Worm (Caenorhabditis elegans) whole organism, L3 larva: ENCODE results near the gene Y41G9A.6.

Experiments
- R02D3.7 ChIP-seq: fragments of 150-350 bp; optimal IDR thresholded peaks from 2 replicates; lab custom pipeline; 2014; ENCODE audit warnings: missing biosample characterization, missing genetic modification characterization
- ZK546.5 ChIP-seq: sonication (generic microtip); optimal IDR thresholded peaks from 2 replicates; lab custom pipeline; 2017; ENCODE audit warnings: missing biosample characterization, missing genetic modification characterization
- aly-2 ChIP-seq: fragments of 150-350 bp; optimal IDR thresholded peaks from 2 replicates; lab custom pipeline; 2014; ENCODE audit warnings: missing biosample characterization, missing genetic modification characterization
- ama-1 ChIP-seq: fragments of 150-350 bp; optimal IDR thresholded peaks from 2 replicates; lab custom pipeline; 2018
- ceh-16 ChIP-seq: sonication (generic microtip); optimal IDR thresholded peaks from 2 replicates; lab custom pipeline; 2017; ENCODE audit warnings: missing biosample characterization, missing genetic modification characterization
- ceh-28 ChIP-seq: fragments of 150-350 bp; optimal IDR thresholded peaks from 2 replicates; lab custom pipeline; 2014; ENCODE audit warnings: missing biosample characterization, missing genetic modification reagents, missing genetic modification characterization
- ceh-82 ChIP-seq: fragments of 150-350 bp; optimal IDR thresholded peaks from 2 replicates; lab custom pipeline; 2014; ENCODE audit warnings: missing biosample characterization, missing genetic modification characterization
- ceh-9 ChIP-seq: sonication (generic microtip); optimal IDR thresholded peaks from 2 replicates; lab custom pipeline; 2018; ENCODE audit warnings: missing biosample characterization, missing genetic modification characterization
- daf-12 ChIP-seq: fragments of 150-350 bp; optimal IDR thresholded peaks from 2 replicates; lab custom pipeline; 2014; ENCODE audit warnings: missing biosample characterization, missing genetic modification reagents, missing genetic modification characterization
- egl-27 ChIP-seq: sonication (generic microtip); optimal IDR thresholded peaks from 4 replicates; lab custom pipeline; 2017; ENCODE audit warnings: missing biosample characterization, missing genetic modification reagents, missing genetic modification characterization
- egl-5 ChIP-seq: fragments of 150-350 bp; optimal IDR thresholded peaks from 2 replicates; lab custom pipeline; 2017; ENCODE audit warnings: missing biosample characterization, missing genetic modification reagents, missing genetic modification characterization, inconsistent platforms
- elt-1 ChIP-seq: fragments of 150-350 bp; optimal IDR thresholded peaks from 2 replicates; lab custom pipeline; 2014; ENCODE audit warnings: missing biosample characterization, missing genetic modification characterization
- elt-2 ChIP-seq: sonication (generic microtip); optimal IDR thresholded peaks from 2 replicates; lab custom pipeline; 2016; ENCODE audit warnings: missing genetic modification reagents, mild to moderate bottlenecking, missing genetic modification characterization, missing compliant biosample characterization
- elt-3 ChIP-seq, 3 experiments: fragments of 150-350 bp in 1 of 3; sonication (generic microtip) in 2 of 3; optimal IDR thresholded peaks; 2 replicates in 2 of 3; 4 replicates in 1 of 3; lab custom pipeline; 2014 to 2017; ENCODE audit warnings: missing biosample characterization in 3 of 3, missing genetic modification characterization in 3 of 3
- eor-1 ChIP-seq, 2 experiments: fragments of 150-350 bp; optimal IDR thresholded peaks; 2 replicates each; lab custom pipeline; 2014 to 2018; ENCODE audit warnings: missing biosample characterization in 2 of 2, missing genetic modification characterization in 2 of 2
- fkh-10 ChIP-seq: sonication (generic microtip); optimal IDR thresholded peaks from 2 replicates; lab custom pipeline; 2017; ENCODE audit warnings: missing biosample characterization, missing genetic modification reagents, missing genetic modification characterization
- fkh-2 ChIP-seq: fragments of 150-350 bp; optimal IDR thresholded peaks from 2 replicates; lab custom pipeline; 2014; ENCODE audit warnings: missing biosample characterization, missing genetic modification reagents, missing genetic modification characterization
- fos-1 ChIP-seq: fragments of 150-350 bp; optimal IDR thresholded peaks from 2 replicates; lab custom pipeline; 2014; ENCODE audit warnings: missing biosample characterization, missing genetic modification characterization
- hmg-11 ChIP-seq: sonication (generic microtip); optimal IDR thresholded peaks from 2 replicates; lab custom pipeline; 2016; ENCODE audit warnings: missing genetic modification characterization, missing compliant biosample characterization
- jun-1 ChIP-seq: fragments of 150-350 bp; optimal IDR thresholded peaks from 2 replicates; lab custom pipeline; 2014; ENCODE audit warnings: missing biosample characterization, missing genetic modification reagents, missing genetic modification characterization
- lin-15B ChIP-seq: fragments of 150-350 bp; optimal IDR thresholded peaks from 2 replicates; lab custom pipeline; 2014; ENCODE audit warnings: missing biosample characterization, missing genetic modification characterization
- lin-39 ChIP-seq: fragments of 150-350 bp; optimal IDR thresholded peaks from 2 replicates; lab custom pipeline; 2018; ENCODE audit warnings: missing biosample characterization, missing genetic modification reagents, missing genetic modification characterization
- lsy-12 ChIP-seq: sonication (generic microtip); optimal IDR thresholded peaks from 2 replicates; lab custom pipeline; 2016; ENCODE audit warnings: mild to moderate bottlenecking, missing genetic modification characterization, missing compliant biosample characterization
- mdl-1 ChIP-seq: fragments of 150-350 bp; optimal IDR thresholded peaks from 2 replicates; lab custom pipeline; 2014; ENCODE audit warnings: missing biosample characterization, missing genetic modification characterization
- mml-1 ChIP-seq: fragments of 150-350 bp; sonication (generic microtip); optimal IDR thresholded peaks from 3 replicates; lab custom pipeline; 2014; ENCODE audit warnings: missing biosample characterization, missing genetic modification characterization
- nfya-1 ChIP-seq: sonication (generic microtip); optimal IDR thresholded peaks from 2 replicates; lab custom pipeline; 2017; ENCODE audit warnings: missing genetic modification characterization, mild to moderate bottlenecking, missing compliant biosample characterization, antibody characterized with exemption, moderate library complexity; ENCODE audit not compliant: insufficient read depth
- nhr-11 ChIP-seq: fragments of 150-350 bp; optimal IDR thresholded peaks from 2 replicates; lab custom pipeline; 2014; ENCODE audit warnings: missing biosample characterization, missing genetic modification characterization
- nhr-12 ChIP-seq: fragments of 150-350 bp; optimal IDR thresholded peaks from 2 replicates; lab custom pipeline; 2014; ENCODE audit warnings: missing biosample characterization, missing genetic modification characterization
- nhr-23 ChIP-seq: fragments of 150-350 bp; optimal IDR thresholded peaks from 2 replicates; lab custom pipeline; 2014; ENCODE audit warnings: missing biosample characterization, missing genetic modification reagents, missing genetic modification characterization
- nhr-237 ChIP-seq: fragments of 150-350 bp; optimal IDR thresholded peaks from 2 replicates; lab custom pipeline; 2014; ENCODE audit warnings: missing biosample characterization, missing genetic modification characterization
- nhr-25 ChIP-seq: sonication (generic microtip); optimal IDR thresholded peaks from 2 replicates; lab custom pipeline; 2017; ENCODE audit warnings: missing biosample characterization, missing genetic modification characterization
- nhr-28 ChIP-seq: fragments of 150-350 bp; optimal IDR thresholded peaks from 2 replicates; lab custom pipeline; 2014; ENCODE audit warnings: missing biosample characterization, missing genetic modification characterization
- nhr-43 ChIP-seq: sonication (generic microtip); optimal IDR thresholded peaks from 2 replicates; lab custom pipeline; 2016; ENCODE audit warnings: mild to moderate bottlenecking, missing genetic modification characterization, missing compliant biosample characterization; ENCODE audit not compliant: poor library complexity, severe bottlenecking
- nhr-67 ChIP-seq: fragments of 150-350 bp; optimal IDR thresholded peaks from 2 replicates; lab custom pipeline; 2014; ENCODE audit warnings: missing biosample characterization, missing genetic modification characterization
- nhr-76 ChIP-seq: fragments of 150-350 bp; sonication (generic microtip); optimal IDR thresholded peaks from 5 replicates; lab custom pipeline; 2014; ENCODE audit warnings: missing biosample characterization, missing genetic modification characterization
- nhr-77 ChIP-seq: fragments of 150-350 bp; optimal IDR thresholded peaks from 2 replicates; lab custom pipeline; 2014; ENCODE audit warnings: missing biosample characterization, missing genetic modification characterization
- pha-4 ChIP-seq: fragments of 150-350 bp; optimal IDR thresholded peaks from 2 replicates; lab custom pipeline; 2014; ENCODE audit warnings: missing biosample characterization, missing genetic modification reagents, missing genetic modification characterization
- pqm-1 ChIP-seq: fragments of 150-350 bp; optimal IDR thresholded peaks from 2 replicates; lab custom pipeline; 2017; ENCODE audit warnings: missing biosample characterization, missing genetic modification characterization, inconsistent platforms
- sea-2 ChIP-seq: fragments of 150-350 bp; sonication (generic microtip); optimal IDR thresholded peaks from 4 replicates; lab custom pipeline; 2014; ENCODE audit warnings: missing biosample characterization, missing genetic modification reagents, missing genetic modification characterization
- skn-1 ChIP-seq: fragments of 150-350 bp; optimal IDR thresholded peaks from 2 replicates; lab custom pipeline; 2014; ENCODE audit warnings: missing biosample characterization, missing genetic modification characterization
- snpc-4 ChIP-seq: fragments of 150-350 bp; optimal IDR thresholded peaks from 2 replicates; lab custom pipeline; 2014; ENCODE audit warnings: missing biosample characterization, missing genetic modification characterization
- tbx-2 ChIP-seq: sonication (generic microtip); optimal IDR thresholded peaks from 2 replicates; lab custom pipeline; 2016; ENCODE audit warnings: mild to moderate bottlenecking, missing genetic modification characterization, missing compliant biosample characterization
- unc-39 ChIP-seq: sonication (generic microtip); optimal IDR thresholded peaks from 4 replicates; lab custom pipeline; 2017; ENCODE audit warnings: missing biosample characterization, missing genetic modification characterization
- unc-62 ChIP-seq: fragments of 150-350 bp; sonication (generic microtip); optimal IDR thresholded peaks from 4 replicates; lab custom pipeline; 2014; ENCODE audit warnings: missing biosample characterization, missing genetic modification reagents, missing genetic modification characterization
- zag-1 ChIP-seq: fragments of 150-350 bp; optimal IDR thresholded peaks from 2 replicates; lab custom pipeline; 2014; ENCODE audit warnings: missing biosample characterization, missing genetic modification characterization
- ztf-11 ChIP-seq: fragments of 150-350 bp; optimal IDR thresholded peaks from 2 replicates; lab custom pipeline; 2014; ENCODE audit warnings: missing biosample characterization, missing genetic modification characterization
- ztf-4 ChIP-seq: fragments of 150-350 bp; optimal IDR thresholded peaks from 2 replicates; lab custom pipeline; 2014; ENCODE audit warnings: missing biosample characterization, missing genetic modification characterization

The Y41G9A.6 gene

ce11 chrX:3003703-3004102 lies at the start of gene Y41G9A.6:
Gene Y41G9A.6 (minus strand): TSS chrX:3003803.
- TF ChIP-seq tbx-2 (tag; lab: Kevin White, UChicago) = no peak
- no peak for TF ChIP-seq fos-1 (tag; lab: Kevin White, UChicago)
- no peak for TF ChIP-seq aly-2 (tag; lab: Kevin White, UChicago)
- TF ChIP-seq pqm-1 (tag; lab: Kevin White, UChicago) = no peak
- no peak for TF ChIP-seq unc-39
- no peak for TF ChIP-seq nfya-1 (tag; lab: Kevin White, UChicago)
- TF ChIP-seq mml-1 (tag; lab: Kevin White, UChicago) = no peak
- no peak for TF ChIP-seq nhr-28 (tag; lab: Kevin White, UChicago)
- TF ChIP-seq fkh-2 (tag; lab: Kevin White, UChicago) = no peak
- no peak for TF ChIP-seq skn-1 (tag; lab: Kevin White, UChicago)
- no peak for TF ChIP-seq ztf-11 (tag; lab: Kevin White, UChicago)
- no peak for TF ChIP-seq nhr-77 (tag; lab: Kevin White, UChicago)

- TF ChIP-seq nfya-1 (tag; lab: Kevin White, UChicago) (no peak), fkh-10 (GFP tag; lab: Kevin White, UChicago) (peak; percentile 84), nhr-43 (tag; lab: Kevin White, UChicago) (no peak)
- TF ChIP-seq, all 47 proteins: peak for 1
Measured at ce11 chrX:3051315-3051993, 47.9 kb upstream of the Y41G9A.6 start.

ce11 chrX:3049233-3049632 lies 45.6 kb upstream of the Y41G9A.6 start:
- TF ChIP-seq skn-1 (tag; lab: Kevin White, UChicago) = no peak
- TF ChIP-seq nhr-12 (tag; lab: Kevin White, UChicago) = no peak
- no peak for TF ChIP-seq ztf-4 (tag; lab: Kevin White, UChicago)
- no peak for TF ChIP-seq unc-39
- TF ChIP-seq ama-1 (lab: Kevin White, UChicago) = no peak
- TF ChIP-seq ceh-16 (tag; lab: Kevin White, UChicago) = no peak
- TF ChIP-seq nhr-76 (tag; lab: Kevin White, UChicago) = no peak
- no peak for TF ChIP-seq R02D3.7 (tag; lab: Kevin White, UChicago)
- TF ChIP-seq nhr-11 = no peak
- TF ChIP-seq elt-1 = no peak
- no peak for TF ChIP-seq snpc-4 (tag; lab: Kevin White, UChicago)
- TF ChIP-seq ceh-28 (tag; lab: Kevin White, UChicago) = no peak
- no peak for TF ChIP-seq daf-12 (tag; lab: Kevin White, UChicago)
- TF ChIP-seq elt-3 (tag; optimal IDR thresholded peaks at IDR 0.05; lab: Kevin White, UChicago) = no peak
- peak; percentile 44 for TF ChIP-seq pqm-1 (tag; lab: Kevin White, UChicago)
- peak; percentile 75 for TF ChIP-seq nfya-1 (tag; lab: Kevin White, UChicago)
- no peak for TF ChIP-seq fkh-2 (tag; lab: Kevin White, UChicago)
- TF ChIP-seq fkh-10 (GFP tag; lab: Kevin White, UChicago) = no peak
- TF ChIP-seq eor-1 (tag; optimal IDR thresholded peaks at IDR 0.05; lab: Kevin White, UChicago) = no peak
- peak; percentile 18 for TF ChIP-seq zag-1 (tag; lab: Kevin White, UChicago)
- TF ChIP-seq tbx-2 (tag; lab: Kevin White, UChicago) = no peak
- TF ChIP-seq egl-5 (tag; lab: Kevin White, UChicago) = peak; percentile 55
- TF ChIP-seq egl-27 = no peak
- no peak for TF ChIP-seq lsy-12 (tag; lab: Kevin White, UChicago)
- peak; percentile 24 for TF ChIP-seq unc-62 (GFP tag; lab: Kevin White, UChicago)
- no peak for TF ChIP-seq nhr-28 (tag; lab: Kevin White, UChicago)
- peak; percentile 34 for TF ChIP-seq hmg-11 (tag; lab: Kevin White, UChicago)
- TF ChIP-seq nhr-25 = no peak
- TF ChIP-seq lin-39 (tag; lab: Kevin White, UChicago) = peak; percentile 71
- TF ChIP-seq fos-1 (tag; lab: Kevin White, UChicago) = no peak
- no peak for TF ChIP-seq ceh-82
- TF ChIP-seq ceh-9 (tag; lab: Kevin White, UChicago) = no peak
- no peak for TF ChIP-seq jun-1 (tag; lab: Kevin White, UChicago)
- TF ChIP-seq nhr-43 (tag; lab: Kevin White, UChicago) = no peak
- no peak for TF ChIP-seq ZK546.5 (tag; lab: Kevin White, UChicago)
- no peak for TF ChIP-seq nhr-23
- TF ChIP-seq nhr-67 (tag; lab: Kevin White, UChicago) = no peak
- TF ChIP-seq ztf-11 (tag; lab: Kevin White, UChicago) = no peak
- TF ChIP-seq elt-2 = peak; percentile 37
- TF ChIP-seq nhr-77 (tag; lab: Kevin White, UChicago) = no peak
- no peak for TF ChIP-seq lin-15B (tag; lab: Kevin White, UChicago)
- no peak for TF ChIP-seq aly-2 (tag; lab: Kevin White, UChicago)
- TF ChIP-seq sea-2 (GFP tag; lab: Kevin White, UChicago) = no peak
- no peak for TF ChIP-seq nhr-237 (tag; lab: Kevin White, UChicago)
- no peak for TF ChIP-seq mml-1 (tag; lab: Kevin White, UChicago)
- peak; percentile 16 for TF ChIP-seq pha-4
- TF ChIP-seq mdl-1 (tag; lab: Kevin White, UChicago) = peak; percentile 19
